Worm (Caenorhabditis elegans): Measurements from ENCODE around the gene C25E10.16.

Gene C25E10.16

ce11 chrV:9059468-9059867, at the start of gene C25E10.16, which contains the start of gene C25E10.13:
TSS of gene C25E10.16 (minus strand) at chrV:9059568.
TSS of gene C25E10.13 (plus strand) at chrV:9059723.
- no peak for TF ChIP-seq nfya-2 (GFP tag; IDR thresholded peaks at IDR 0.05)
- TF ChIP-seq fkh-3 (tag; optimal IDR thresholded peaks at IDR 0.05), result no peak
- no peak for TF ChIP-seq akir-1 (GFP tag; optimal IDR thresholded peaks at IDR 0.05)
- TF ChIP-seq lin-26 (GFP tag; IDR thresholded peaks at IDR 0.05), result no peak
- TF ChIP-seq nfya-1 (tag; optimal IDR thresholded peaks at IDR 0.05; ENCODE audit: borderline replicate concordance, insufficient read depth), result no peak
- no peak for TF ChIP-seq die-1 (tag; optimal IDR thresholded peaks at IDR 0.05)
- TF ChIP-seq ets-4 (GFP tag; optimal IDR thresholded peaks at IDR 0.05), result no peak
- no peak for TF ChIP-seq ztf-26 (tag; optimal IDR thresholded peaks at IDR 0.05)

ce11 chrV:9108219-9108618, 48.9 kb upstream of the C25E10.16 start, which contains the start of gene F21C10.18:
TSS of gene F21C10.18 (plus strand) at chrV:9108519.
- TF ChIP-seq lin-26 (GFP tag; IDR thresholded peaks at IDR 0.05) (no peak), F57C9.4 (tag; optimal IDR thresholded peaks at IDR 0.05) (no peak), egl-44 (GFP tag; IDR thresholded peaks at IDR 0.05) (no peak), Y56A3A.18 (GFP tag; IDR thresholded peaks at IDR 0.05) (no peak), aptf-2 (GFP tag; conservative IDR thresholded peaks at IDR 0.05) (no peak), nhr-80 (tag; optimal IDR thresholded peaks at IDR 0.05) (no peak), tlf-1 (GFP tag; optimal IDR thresholded peaks at IDR 0.05) (no peak), ceh-40 (GFP tag; IDR thresholded peaks at IDR 0.05) (no peak), rpc-1 (optimal IDR thresholded peaks at IDR 0.05) (no peak), rpc-1 (tag; optimal IDR thresholded peaks at IDR 0.05) (no peak), hlh-12 (tag; optimal IDR thresholded peaks at IDR 0.05) (no peak), F52B5.7 (tag; optimal IDR thresholded peaks at IDR 0.05) (no peak), nhr-27 (tag; optimal IDR thresholded peaks at IDR 0.05) (no peak), repo-1 (tag; optimal IDR thresholded peaks at IDR 0.05) (no peak), mes-4 (tag; optimal IDR thresholded peaks at IDR 0.05) (no peak)

- TF ChIP-seq madf-3 (GFP tag; IDR thresholded peaks at IDR 0.05), result no peak
- TF ChIP-seq ccch-3 (GFP tag; optimal IDR thresholded peaks at IDR 0.05), result no peak
- no peak for TF ChIP-seq ekl-4 (GFP tag; IDR thresholded peaks at IDR 0.05)
- no peak for TF ChIP-seq athp-1 (tag; optimal IDR thresholded peaks at IDR 0.05)
- no peak for TF ChIP-seq ceh-58 (GFP tag; IDR thresholded peaks at IDR 0.05)
- TF ChIP-seq nhr-120 (GFP tag; IDR thresholded peaks at IDR 0.05), result no peak
- no peak for TF ChIP-seq efl-1 (GFP tag; optimal IDR thresholded peaks at IDR 0.05)
- no peak for TF ChIP-seq ets-4 (GFP tag; optimal IDR thresholded peaks at IDR 0.05)
- no peak for TF ChIP-seq sea-2 (GFP tag; IDR thresholded peaks at IDR 0.05)
- no peak for TF ChIP-seq atf-7 (tag; optimal IDR thresholded peaks at IDR 0.05)
- no peak for TF ChIP-seq lin-54 (GFP tag; optimal IDR thresholded peaks at IDR 0.05)
- TF ChIP-seq snpc-4 (GFP tag; optimal IDR thresholded peaks at IDR 0.05), result no peak
- TF ChIP-seq snpc-4 (tag; optimal IDR thresholded peaks at IDR 0.05), result no peak
- no peak for TF ChIP-seq B0261.1 (tag; optimal IDR thresholded peaks at IDR 0.05)
- TF ChIP-seq fkh-3 (tag; optimal IDR thresholded peaks at IDR 0.05), result no peak
- no peak for TF ChIP-seq tbp1 (GFP tag; optimal IDR thresholded peaks at IDR 0.05)
- no peak for TF ChIP-seq xnd-1 (tag; optimal IDR thresholded peaks at IDR 0.05)
- TF ChIP-seq aptf-2 (GFP tag; conservative IDR thresholded peaks at IDR 0.05), result no peak
- TF ChIP-seq bed-1 (GFP tag; IDR thresholded peaks at IDR 0.05), result no peak
- TF ChIP-seq F57A8.1 (GFP tag; optimal IDR thresholded peaks at IDR 0.05), result no peak
Observed at ce11 chrV:9101062-9101461, 41.7 kb upstream of the C25E10.16 start, which contains the start of gene frpr-6. TSS of gene frpr-6 (minus strand) at chrV:9101162.

All from whole organism, young adult.